Worm (Caenorhabditis elegans) whole organism, mixed stage, embryonic: ENCODE results near the gene C24B9.3.

Experiments
- blmp-1 ChIP-seq: fragments of 150-350 bp; optimal IDR thresholded peaks from 2 replicates; lab custom pipeline; 2014; ENCODE audit warnings: missing biosample characterization, missing genetic modification characterization
- ceh-39 ChIP-seq: fragments of 150-350 bp; optimal IDR thresholded peaks from 2 replicates; lab custom pipeline; 2014; ENCODE audit warnings: missing biosample characterization, missing genetic modification characterization
- ceh-83 ChIP-seq: fragments of 200-800 bp; sonication (Bioruptor generic); optimal IDR thresholded peaks from 2 replicates; lab custom pipeline; 2018; ENCODE audit warnings: mild to moderate bottlenecking, missing genetic modification characterization, missing compliant biosample characterization
- elt-3 ChIP-seq: fragments of 150-350 bp; optimal IDR thresholded peaks from 2 replicates; lab custom pipeline; 2014; ENCODE audit warnings: missing biosample characterization, missing genetic modification characterization
- hlh-1 ChIP-seq: fragments of 150-350 bp; optimal IDR thresholded peaks from 2 replicates; lab custom pipeline; 2014; ENCODE audit warnings: missing biosample characterization, missing genetic modification reagents, missing genetic modification characterization
- lsy-2 ChIP-seq: fragments of 150-350 bp; optimal IDR thresholded peaks from 2 replicates; lab custom pipeline; 2014; ENCODE audit warnings: missing biosample characterization, missing genetic modification characterization
- mep-1 ChIP-seq: fragments of 150-350 bp; optimal IDR thresholded peaks from 2 replicates; lab custom pipeline; 2017; ENCODE audit warnings: missing biosample characterization, missing genetic modification reagents, missing genetic modification characterization, inconsistent platforms
- nhr-237 ChIP-seq: fragments of 150-350 bp; optimal IDR thresholded peaks from 2 replicates; lab custom pipeline; 2014; ENCODE audit warnings: missing biosample characterization, missing genetic modification characterization
- nhr-76 ChIP-seq: sonication (generic microtip); optimal IDR thresholded peaks from 2 replicates; lab custom pipeline; 2017; ENCODE audit warnings: missing biosample characterization, missing genetic modification characterization
- sptf-1 ChIP-seq: sonication (generic microtip); optimal IDR thresholded peaks from 2 replicates; lab custom pipeline; 2017; ENCODE audit warnings: mild to moderate bottlenecking, missing genetic modification characterization, moderate library complexity, missing compliant biosample characterization
- unc-120 ChIP-seq: sonication (generic microtip); optimal IDR thresholded peaks from 2 replicates; lab custom pipeline; 2017; ENCODE audit warnings: missing genetic modification characterization, missing compliant biosample characterization; ENCODE audit not compliant: poor library complexity, severe bottlenecking
- unc-62 ChIP-seq: fragments of 150-350 bp; optimal IDR thresholded peaks from 2 replicates; lab custom pipeline; 2014; ENCODE audit warnings: missing biosample characterization, missing genetic modification reagents, missing genetic modification characterization
- ztf-11 ChIP-seq: fragments of 150-350 bp; optimal IDR thresholded peaks from 2 replicates; lab custom pipeline; 2014; ENCODE audit warnings: missing biosample characterization, missing genetic modification characterization

ce11 chrV:2694389-2694788 lies 17.0 kb downstream of the C24B9.3 start, which contains the start of gene Y45G12B.2:
- TF ChIP-seq ztf-11 (tag; lab: Kevin White, UChicago), result no peak
- TF ChIP-seq ceh-83, result no peak
- peak; percentile 52 for TF ChIP-seq mep-1 (tag; lab: Kevin White, UChicago)
- peak; percentile 45 for TF ChIP-seq sptf-1 (tag; lab: Kevin White, UChicago)
- no peak for TF ChIP-seq nhr-76 (tag; lab: Kevin White, UChicago)
- peak; percentile 98 for TF ChIP-seq lsy-2 (tag; lab: Kevin White, UChicago)
- no peak for TF ChIP-seq unc-120 (tag; lab: Kevin White, UChicago)
- peak; percentile 41 for TF ChIP-seq nhr-237 (tag; lab: Kevin White, UChicago)
- no peak for TF ChIP-seq unc-62 (GFP tag; lab: Kevin White, UChicago)
- TF ChIP-seq blmp-1, result no peak
- TF ChIP-seq hlh-1 (tag; lab: Kevin White, UChicago), result no peak
- TF ChIP-seq elt-3 (tag; lab: Kevin White, UChicago), result no peak
- no peak for TF ChIP-seq ceh-39
